Worm (Caenorhabditis elegans): ENCODE data around the gene F20A1.8.

Gene F20A1.8

ce11 chrV:7075646-7076045 lies 28.2 kb upstream of the F20A1.8 start, which contains the start of gene npa-1:
Gene npa-1, plus strand, starts transcription at chrV:7075787.
- TF ChIP-seq mxl-3 (GFP tag; optimal IDR thresholded peaks at IDR 0.05) (peak; percentile 19), nhr-102 (tag; optimal IDR thresholded peaks at IDR 0.05) (peak; percentile 5), lin-1 (GFP tag; IDR thresholded peaks at IDR 0.05) (0 out of 2 replicates have a peak, but pooled peaks have one; percentile 18), snpc-1.2 (GFP tag; IDR thresholded peaks at IDR 0.05) (no peak), pqm-1 (tag; optimal IDR thresholded peaks at IDR 0.05) (peak; percentile 60), jun-1 (tag; optimal IDR thresholded peaks at IDR 0.05) (no peak), nhr-6 (tag; optimal IDR thresholded peaks at IDR 0.05) (no peak), ama-1 (optimal IDR thresholded peaks at IDR 0.05) (no peak), lsy-2 (tag; optimal IDR thresholded peaks at IDR 0.05) (no peak), mes-2 (tag; optimal IDR thresholded peaks at IDR 0.05; ENCODE audit: poor library complexity, severe bottlenecking) (peak; percentile 18), madf-5 (GFP tag; IDR thresholded peaks at IDR 0.05) (no peak), F26F4.8 (GFP tag; conservative IDR thresholded peaks at IDR 0.05) (no peak), Y75B8A.6 (GFP tag; IDR thresholded peaks at IDR 0.05) (no peak), nhr-111 (GFP tag; optimal IDR thresholded peaks at IDR 0.05) (no peak), ceh-82 (tag; optimal IDR thresholded peaks at IDR 0.05) (no peak), dve-1 (tag; optimal IDR thresholded peaks at IDR 0.05; ENCODE audit: insufficient read depth) (peak; percentile 26), ztf-7 (tag; optimal IDR thresholded peaks at IDR 0.05) (no peak), D1046.2 (GFP tag; IDR thresholded peaks at IDR 0.05) (no peak), mdt-29 (GFP tag; IDR thresholded peaks at IDR 0.05) (no peak), arid-1 (GFP tag; conservative IDR thresholded peaks at IDR 0.05) (no peak), nhr-77 (tag; optimal IDR thresholded peaks at IDR 0.05) (peak; percentile 13), fkh-10 (GFP tag; optimal IDR thresholded peaks at IDR 0.05) (no peak), ceh-44 (GFP tag; IDR thresholded peaks at IDR 0.05) (no peak), gei-8 (GFP tag; optimal IDR thresholded peaks at IDR 0.05) (no peak), nhr-28 (tag; optimal IDR thresholded peaks at IDR 0.05) (peak; percentile 75), attf-4 (tag; optimal IDR thresholded peaks at IDR 0.05) (no peak), dmd-8 (GFP tag; IDR thresholded peaks at IDR 0.05) (no peak), mxl-2 (GFP tag; conservative IDR thresholded peaks at IDR 0.05) (no peak), ceh-28 (tag; optimal IDR thresholded peaks at IDR 0.05) (no peak), ztf-11 (tag; optimal IDR thresholded peaks at IDR 0.05) (no peak), dmd-6 (GFP tag; IDR thresholded peaks at IDR 0.05) (peak; percentile 43), hlh-11 (tag; optimal IDR thresholded peaks at IDR 0.05) (peak; percentile 61), daf-16 (GFP tag; optimal IDR thresholded peaks at IDR 0.05) (no peak), daf-16 (tag; optimal IDR thresholded peaks at IDR 0.05) (peak; percentile 51), lin-39 (tag; optimal IDR thresholded peaks at IDR 0.05) (no peak), nhr-76 (tag; optimal IDR thresholded peaks at IDR 0.05) (no peak)

ce11 chrV:7072309-7072708 lies 24.9 kb upstream of the F20A1.8 start, which contains the start of gene F27B10.1:
Gene F27B10.1, plus strand, starts transcription at chrV:7072609.
- TF ChIP-seq ztf-7 (tag; optimal IDR thresholded peaks at IDR 0.05): no peak
- TF ChIP-seq ceh-62 (tag; optimal IDR thresholded peaks at IDR 0.05): no peak
- TF ChIP-seq madf-9 (GFP tag; conservative IDR thresholded peaks at IDR 0.05): no peak
- TF ChIP-seq nhr-10 (tag; optimal IDR thresholded peaks at IDR 0.05): no peak
- no peak for TF ChIP-seq unc-130 (GFP tag; optimal IDR thresholded peaks at IDR 0.05)
- TF ChIP-seq gei-8 (GFP tag; optimal IDR thresholded peaks at IDR 0.05): no peak
- TF ChIP-seq ces-1 (GFP tag; optimal IDR thresholded peaks at IDR 0.05): no peak
- no peak for TF ChIP-seq madf-5 (GFP tag; IDR thresholded peaks at IDR 0.05)
- no peak for TF ChIP-seq hmg-1.1 (GFP tag; IDR thresholded peaks at IDR 0.05)
- no peak for TF ChIP-seq zag-1 (tag; optimal IDR thresholded peaks at IDR 0.05)
- TF ChIP-seq ceh-28 (tag; optimal IDR thresholded peaks at IDR 0.05): no peak
- TF ChIP-seq mes-2 (tag; optimal IDR thresholded peaks at IDR 0.05; ENCODE audit: poor library complexity, severe bottlenecking): no peak
- no peak for TF ChIP-seq saeg-2 (GFP tag; IDR thresholded peaks at IDR 0.05)
- no peak for TF ChIP-seq hlh-30 (tag; optimal IDR thresholded peaks at IDR 0.05; ENCODE audit: insufficient read depth)
- TF ChIP-seq lir-3 (tag; optimal IDR thresholded peaks at IDR 0.05): no peak
- TF ChIP-seq nhr-41 (GFP tag; IDR thresholded peaks at IDR 0.05): no peak
- no peak for TF ChIP-seq T20F7.1 (GFP tag; optimal IDR thresholded peaks at IDR 0.05)
- no peak for TF ChIP-seq dmd-9 (GFP tag; IDR thresholded peaks at IDR 0.05)
- no peak for TF ChIP-seq F49E8.2 (tag; optimal IDR thresholded peaks at IDR 0.05; ENCODE audit: borderline replicate concordance)
